Fruit fly (Drosophila melanogaster) whole organism, embryonic: Measurements from ENCODE around the gene CG42758.

Experiments
- Awh ChIP-seq: fragments of 200-800 bp; sonication (Bioruptor generic); IDR thresholded peaks from 2 replicates; pipeline ENCODE4, ENCODE4 v1.3.6; 2022; ENCODE audit warnings: missing biosample characterization, missing genetic modification characterization
- Bdp1 ChIP-seq: fragments of 200-800 bp; sonication (Bioruptor generic); optimal IDR thresholded peaks from 3 replicates; lab custom pipeline; 2016; ENCODE audit warnings: missing biosample characterization, missing genetic modification characterization
- Bgb ChIP-seq: fragments of 200-800 bp; sonication (Bioruptor generic); IDR thresholded peaks from 2 replicates; pipeline ENCODE4 v1.3.6; 2022; ENCODE audit warnings: missing biosample characterization, missing genetic modification characterization; ENCODE audit not compliant: partially characterized antibody
- CG10462 ChIP-seq: fragments of 200-800 bp; sonication (Bioruptor generic); optimal IDR thresholded peaks from 2 replicates; lab custom pipeline; 2016; ENCODE audit warnings: missing biosample characterization, missing genetic modification characterization
- CG11504 ChIP-seq: fragments of 200-800 bp; sonication (Bioruptor generic); optimal IDR thresholded peaks from 3 replicates; lab custom pipeline; 2019; ENCODE audit warnings: missing biosample characterization, mild to moderate bottlenecking, missing genetic modification characterization, moderate library complexity
- CG12104 ChIP-seq: fragments of 200-800 bp; sonication (Bioruptor generic); optimal IDR thresholded peaks from 3 replicates; lab custom pipeline; 2016; ENCODE audit warnings: missing biosample characterization, missing genetic modification characterization
- CG14050 ChIP-seq: fragments of 200-800 bp; sonication (Bioruptor generic); IDR thresholded peaks from 3 replicates; pipeline ENCODE4 v1.3.6; 2022; ENCODE audit warnings: missing biosample characterization, missing genetic modification characterization
- CG14667 ChIP-seq: fragments of 200-800 bp; sonication (Bioruptor generic); IDR thresholded peaks from 2 replicates; pipeline ENCODE4 v1.3.6; 2022; ENCODE audit warnings: missing biosample characterization, missing genetic modification characterization
- CG1602 ChIP-seq: fragments of 200-800 bp; sonication (Bioruptor generic); optimal IDR thresholded peaks from 3 replicates; lab custom pipeline; 2016; ENCODE audit warnings: missing biosample characterization, missing genetic modification characterization
- CG1603 ChIP-seq: fragments of 200-800 bp; sonication (Bioruptor generic); optimal IDR thresholded peaks from 2 replicates; lab custom pipeline; 2019; ENCODE audit warnings: missing biosample characterization, mild to moderate bottlenecking, missing genetic modification characterization, moderate library complexity
- CG17829 ChIP-seq: fragments of 200-800 bp; optimal IDR thresholded peaks from 2 replicates; lab custom pipeline; 2019; ENCODE audit warnings: missing biosample characterization, mild to moderate bottlenecking, missing genetic modification characterization, moderate library complexity
- CG30020 ChIP-seq: fragments of 200-800 bp; optimal IDR thresholded peaks from 2 replicates; lab custom pipeline; 2019; ENCODE audit warnings: missing biosample characterization, mild to moderate bottlenecking, missing genetic modification characterization, moderate library complexity
- CG4730 ChIP-seq: fragments of 200-800 bp; sonication (Bioruptor generic); IDR thresholded peaks from 2 replicates; pipeline ENCODE4 v1.3.6; 2022; ENCODE audit warnings: missing biosample characterization, missing genetic modification characterization
- CG6689 ChIP-seq: fragments of 200-800 bp; sonication (Bioruptor generic); IDR thresholded peaks from 2 replicates; pipeline ENCODE4 v1.3.6; 2022; ENCODE audit warnings: missing biosample characterization, missing genetic modification characterization
- CG7839 ChIP-seq: fragments of 200-800 bp; sonication (Bioruptor generic); optimal IDR thresholded peaks from 3 replicates; lab custom pipeline; 2018; ENCODE audit warnings: missing biosample characterization, mild to moderate bottlenecking, missing genetic modification characterization, moderate library complexity
- CG8089 ChIP-seq: fragments of 200-800 bp; sonication (Bioruptor generic); optimal IDR thresholded peaks from 3 replicates; lab custom pipeline; 2016; ENCODE audit warnings: missing biosample characterization, missing genetic modification characterization
- CTCF ChIP-seq: fragments of 200-800 bp; sonication (Bioruptor generic); optimal IDR thresholded peaks from 2 replicates; lab custom pipeline; 2017; ENCODE audit warnings: missing biosample characterization, mild to moderate bottlenecking, missing genetic modification characterization, moderate library complexity
- Chrac-16 ChIP-seq: fragments of 200-800 bp; sonication (Bioruptor generic); optimal IDR thresholded peaks from 3 replicates; lab custom pipeline; 2016; ENCODE audit warnings: missing biosample characterization, missing genetic modification characterization
- Dp ChIP-seq: fragments of 200-800 bp; sonication (Bioruptor generic); optimal IDR thresholded peaks from 2 replicates; lab custom pipeline; 2018; ENCODE audit warnings: missing biosample characterization, mild to moderate bottlenecking, missing genetic modification characterization, moderate library complexity
- Dref ChIP-seq: fragments of 200-800 bp; sonication (Bioruptor generic); IDR thresholded peaks from 2 replicates; pipeline ENCODE4 v1.3.6; 2022; ENCODE audit warnings: missing biosample characterization, missing genetic modification characterization
- E2f1 ChIP-seq: fragments of 200-800 bp; sonication (Bioruptor generic); IDR thresholded peaks from 2 replicates; pipeline ENCODE4 v1.3.6; 2022; ENCODE audit warnings: missing biosample characterization, missing genetic modification characterization
- HLH3B ChIP-seq: fragments of 200-800 bp; sonication (Bioruptor generic); IDR thresholded peaks from 2 replicates; pipeline ENCODE4 v1.3.6; 2022; ENCODE audit warnings: missing biosample characterization, missing genetic modification characterization
- HmgZ ChIP-seq: fragments of 200-800 bp; sonication (Bioruptor generic); optimal IDR thresholded peaks from 2 replicates; lab custom pipeline; 2018; ENCODE audit warnings: missing biosample characterization, mild to moderate bottlenecking, missing genetic modification characterization
- Hmr ChIP-seq: fragments of 200-800 bp; sonication (Bioruptor generic); optimal IDR thresholded peaks from 3 replicates; lab custom pipeline; 2017; ENCODE audit warnings: mild to moderate bottlenecking, missing biosample characterization, missing genetic modification reagents, missing genetic modification characterization
- Lhr ChIP-seq: fragments of 200-800 bp; sonication (Bioruptor generic); optimal IDR thresholded peaks from 3 replicates; lab custom pipeline; 2017; ENCODE audit warnings: mild to moderate bottlenecking, missing biosample characterization, missing genetic modification reagents, missing genetic modification characterization
- NC2α ChIP-seq: fragments of 200-800 bp; sonication (Bioruptor generic); optimal IDR thresholded peaks from 2 replicates; lab custom pipeline; 2016; ENCODE audit warnings: missing biosample characterization, missing genetic modification characterization
- Rfx ChIP-seq: fragments of 200-800 bp; sonication (Bioruptor generic); IDR thresholded peaks from 2 replicates; pipeline ENCODE4 v1.3.6; 2022; ENCODE audit warnings: missing biosample characterization, missing genetic modification characterization
- Rx ChIP-seq: fragments of 200-800 bp; sonication (Bioruptor generic); IDR thresholded peaks from 2 replicates; pipeline ENCODE4 v1.3.6; 2022; ENCODE audit warnings: missing biosample characterization, missing genetic modification characterization
- Spps ChIP-seq: fragments of 200-800 bp; sonication (Bioruptor generic); optimal IDR thresholded peaks from 2 replicates; lab custom pipeline; 2018; ENCODE audit warnings: missing biosample characterization, mild to moderate bottlenecking, missing genetic modification characterization
- Sry-δ ChIP-seq: fragments of 200-800 bp; sonication (Bioruptor generic); optimal IDR thresholded peaks from 2 replicates; lab custom pipeline; 2016; ENCODE audit warnings: missing biosample characterization, missing genetic modification characterization
- Taf1 ChIP-seq: fragments of 200-800 bp; sonication (Bioruptor generic); IDR thresholded peaks from 2 replicates; pipeline ENCODE4 v1.3.6; 2022; ENCODE audit warnings: missing biosample characterization, missing genetic modification characterization
- bigmax ChIP-seq: fragments of 200-800 bp; sonication (Bioruptor generic); optimal IDR thresholded peaks from 2 replicates; lab custom pipeline; 2018; ENCODE audit warnings: missing biosample characterization, mild to moderate bottlenecking, missing genetic modification characterization
- bowl ChIP-seq: fragments of 200-800 bp; sonication (Bioruptor generic); IDR thresholded peaks from 2 replicates; pipeline ENCODE4 v1.3.6; 2022; ENCODE audit warnings: missing biosample characterization, missing genetic modification characterization
- br ChIP-seq: fragments of >200 bp; optimal IDR thresholded peaks from 2 replicates; lab custom pipeline; 2017
- cato ChIP-seq: fragments of 200-800 bp; sonication (Bioruptor generic); optimal IDR thresholded peaks from 2 replicates; lab custom pipeline; 2016; ENCODE audit warnings: missing biosample characterization, missing genetic modification characterization, borderline replicate concordance
- chif ChIP-seq, 2 experiments: fragments of 200-800 bp; sonication (Bioruptor generic); optimal IDR thresholded peaks; 3 replicates each; lab custom pipeline; 2016; ENCODE audit warnings: missing biosample characterization in 2 of 2, missing genetic modification characterization in 2 of 2
- dati ChIP-seq: fragments of 200-800 bp; sonication (Bioruptor generic); IDR thresholded peaks from 2 replicates; pipeline ENCODE4 v1.3.6; 2022; ENCODE audit warnings: missing biosample characterization, missing genetic modification characterization
- esg ChIP-seq: fragments of 200-800 bp; sonication (Bioruptor generic); conservative IDR thresholded peaks from 2 replicates; pipeline ENCODE4 v1.3.6; 2022; ENCODE audit warnings: missing biosample characterization, missing genetic modification characterization
- gem ChIP-seq: fragments of 200-800 bp; sonication (Bioruptor generic); optimal IDR thresholded peaks from 2 replicates; lab custom pipeline; 2019; ENCODE audit warnings: missing biosample characterization, mild to moderate bottlenecking, missing genetic modification characterization, moderate library complexity
- grau ChIP-seq: fragments of 200-800 bp; optimal IDR thresholded peaks from 3 replicates; lab custom pipeline; 2019; ENCODE audit warnings: missing biosample characterization, mild to moderate bottlenecking, missing genetic modification characterization, moderate library complexity
- gsb-n ChIP-seq: fragments of 200-800 bp; sonication (Bioruptor generic); optimal IDR thresholded peaks from 3 replicates; lab custom pipeline; 2018; ENCODE audit warnings: missing biosample characterization, mild to moderate bottlenecking, missing genetic modification characterization
- hth ChIP-seq: fragments of >200 bp; optimal IDR thresholded peaks from 2 replicates; lab custom pipeline; 2017; ENCODE audit warnings: inconsistent platforms
- kah ChIP-seq: fragments of 200-800 bp; sonication (Bioruptor generic); optimal IDR thresholded peaks from 2 replicates; lab custom pipeline; 2018; ENCODE audit warnings: missing biosample characterization, mild to moderate bottlenecking, missing genetic modification characterization
- knrl ChIP-seq: fragments of 200-800 bp; sonication (Bioruptor generic); IDR thresholded peaks from 3 replicates; pipeline ENCODE4 v1.3.6; 2022; ENCODE audit warnings: missing biosample characterization, missing genetic modification characterization; ENCODE audit not compliant: partially characterized antibody
- maf-S ChIP-seq: fragments of 200-800 bp; sonication (Bioruptor generic); optimal IDR thresholded peaks from 2 replicates; lab custom pipeline; 2016; ENCODE audit warnings: missing biosample characterization, missing genetic modification characterization
- onecut ChIP-seq: fragments of 200-800 bp; sonication (Bioruptor generic); IDR thresholded peaks from 2 replicates; pipeline ENCODE4 v1.3.6; 2022; ENCODE audit warnings: missing biosample characterization, missing genetic modification characterization
- pzg ChIP-seq: fragments of 200-800 bp; sonication (Bioruptor generic); optimal IDR thresholded peaks from 3 replicates; lab custom pipeline; 2018; ENCODE audit warnings: missing biosample characterization, mild to moderate bottlenecking, missing genetic modification characterization, moderate library complexity
- row ChIP-seq: fragments of 200-800 bp; sonication (Bioruptor generic); IDR thresholded peaks from 3 replicates; pipeline ENCODE4 v1.3.6; 2022; ENCODE audit warnings: missing biosample characterization, missing genetic modification characterization
- scrt ChIP-seq: fragments of 200-800 bp; sonication (Bioruptor generic); optimal IDR thresholded peaks from 2 replicates; lab custom pipeline; 2018; ENCODE audit warnings: missing biosample characterization, mild to moderate bottlenecking, missing genetic modification characterization, moderate library complexity
- sd ChIP-seq: fragments of 200-800 bp; sonication (Bioruptor generic); optimal IDR thresholded peaks from 3 replicates; lab custom pipeline; 2018; ENCODE audit warnings: missing biosample characterization, mild to moderate bottlenecking, missing genetic modification characterization, moderate library complexity
- tap ChIP-seq: fragments of 200-800 bp; optimal IDR thresholded peaks from 3 replicates; lab custom pipeline; 2019; ENCODE audit warnings: missing biosample characterization, mild to moderate bottlenecking, missing genetic modification characterization, moderate library complexity
- tin ChIP-seq: fragments of 200-800 bp; sonication (Bioruptor generic); optimal IDR thresholded peaks from 3 replicates; lab custom pipeline; 2016; ENCODE audit warnings: missing biosample characterization, missing genetic modification characterization
- wor ChIP-seq: fragments of 200-800 bp; sonication (Bioruptor generic); IDR thresholded peaks from 2 replicates; pipeline ENCODE4 v1.3.6; 2022; ENCODE audit warnings: missing biosample characterization, missing genetic modification characterization

Gene CG42758

DNA sequence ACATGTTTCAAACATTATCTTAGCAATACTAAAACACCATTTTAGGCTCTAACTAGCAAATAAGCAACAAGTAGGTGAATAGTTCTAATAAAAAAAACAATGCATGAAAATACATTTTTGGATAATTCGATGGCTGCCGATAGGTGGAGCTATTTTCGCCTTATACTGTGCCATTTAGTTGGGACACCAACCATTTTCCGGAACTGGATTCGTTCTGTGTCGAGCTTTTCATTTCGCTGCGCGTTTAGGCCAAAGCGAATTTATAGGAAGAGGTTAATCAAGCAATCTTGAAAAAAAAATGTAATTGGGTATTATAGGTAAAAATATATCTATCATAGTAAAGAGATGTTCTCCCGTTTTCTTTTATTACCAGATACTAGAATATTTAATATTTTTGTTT lies 4.6 kb upstream of the CG42758 start (continued):
- TF ChIP-seq CG30020 (tag; lab: Kevin White, UChicago): no peak
- peak; percentile 8 for TF ChIP-seq pzg
- no peak for TF ChIP-seq CG10462
- TF ChIP-seq tap (tag; lab: Kevin White, UChicago): no peak
- TF ChIP-seq Bgb: peak; percentile 16; the same call in 1 of the 2 replicates
- TF ChIP-seq Taf1 (GFP tag; lab: Robert Waterston, UW): no peak
- peak; percentile 8 for TF ChIP-seq Dp (GFP tag; lab: Kevin White, UChicago)
- peak; percentile 15 for TF ChIP-seq Lhr (GFP tag; lab: Kevin White, UChicago)
- TF ChIP-seq CTCF: peak; percentile 96
- TF ChIP-seq tin (GFP tag; lab: Kevin White, UChicago): no peak
- no peak for TF ChIP-seq CG7839 (tag; lab: Kevin White, UChicago)
- TF ChIP-seq CG14050 (GFP tag; lab: Robert Waterston, UW): no peak
- peak; percentile 33 for TF ChIP-seq gsb-n (tag; lab: Kevin White, UChicago)
- no peak for TF ChIP-seq Chrac-16 (GFP tag; lab: Kevin White, UChicago)
- no peak for TF ChIP-seq Bdp1
- no peak; the same call in 2 of the 3 replicates for TF ChIP-seq knrl
- TF ChIP-seq HmgZ (tag; lab: Kevin White, UChicago): peak; percentile 32
- TF ChIP-seq CG8089 (GFP tag; lab: Kevin White, UChicago): no peak
- no peak for TF ChIP-seq NC2α (GFP tag; lab: Kevin White, UChicago)
- TF ChIP-seq Rfx: peak; percentile 51; the same call in 1 of the 2 replicates
- peak; percentile 24 for TF ChIP-seq CG11504
- TF ChIP-seq Awh (GFP tag; lab: Robert Waterston, UW): no peak
- TF ChIP-seq Sry-δ (GFP tag; lab: Kevin White, UChicago): no peak
- TF ChIP-seq grau: peak; percentile 12
- TF ChIP-seq Rx (GFP tag; lab: Robert Waterston, UW): no peak
- TF ChIP-seq gem (tag; lab: Kevin White, UChicago): no peak
- TF ChIP-seq maf-S: no peak
- peak; percentile 30 for TF ChIP-seq CG17829 (tag; lab: Kevin White, UChicago)
- no peak for TF ChIP-seq br (lab: Kevin White, UChicago)
- TF ChIP-seq cato: no peak
- TF ChIP-seq chif (GFP tag; optimal IDR thresholded peaks at IDR 0.05; lab: Kevin White, UChicago): peak in 1 of 2 experiments; percentile 6
- TF ChIP-seq wor: no peak
- TF ChIP-seq esg: no peak
- TF ChIP-seq E2f1 (GFP tag; lab: Robert Waterston, UW): no peak
- TF ChIP-seq Hmr (GFP tag; lab: Kevin White, UChicago): no peak
- TF ChIP-seq row: no peak; the same call in 2 of the 3 replicates
- no peak for TF ChIP-seq CG1602 (GFP tag; lab: Kevin White, UChicago)
- TF ChIP-seq Spps: no peak
- TF ChIP-seq CG1603 (tag; lab: Kevin White, UChicago): peak; percentile 35
- no peak for TF ChIP-seq bigmax (GFP tag; lab: Kevin White, UChicago)
- no peak for TF ChIP-seq CG6689 (GFP tag; lab: Robert Waterston, UW)
- no peak for TF ChIP-seq hth (lab: Kevin White, UChicago)
- TF ChIP-seq scrt (GFP tag; lab: Kevin White, UChicago): peak; percentile 92
- no peak for TF ChIP-seq HLH3B (GFP tag; lab: Robert Waterston, UW)
- TF ChIP-seq Dref (GFP tag; lab: Robert Waterston, UW): no peak
- TF ChIP-seq sd (tag; lab: Kevin White, UChicago): peak; percentile 40
- no peak for TF ChIP-seq bowl (GFP tag; lab: Robert Waterston, UW)
- TF ChIP-seq CG12104 (GFP tag; lab: Kevin White, UChicago): no peak
- no peak for TF ChIP-seq onecut (GFP tag; lab: Robert Waterston, UW)
- TF ChIP-seq dati: no peak
- no peak for TF ChIP-seq CG4730 (GFP tag; lab: Robert Waterston, UW)
- peak; percentile 84 for TF ChIP-seq kah (GFP tag; lab: Kevin White, UChicago)
- no peak for TF ChIP-seq CG14667 (GFP tag; lab: Robert Waterston, UW)
